Fruit fly (Drosophila melanogaster): Measurements from ENCODE around the gene CG13837.

The CG13837 gene

DNA sequence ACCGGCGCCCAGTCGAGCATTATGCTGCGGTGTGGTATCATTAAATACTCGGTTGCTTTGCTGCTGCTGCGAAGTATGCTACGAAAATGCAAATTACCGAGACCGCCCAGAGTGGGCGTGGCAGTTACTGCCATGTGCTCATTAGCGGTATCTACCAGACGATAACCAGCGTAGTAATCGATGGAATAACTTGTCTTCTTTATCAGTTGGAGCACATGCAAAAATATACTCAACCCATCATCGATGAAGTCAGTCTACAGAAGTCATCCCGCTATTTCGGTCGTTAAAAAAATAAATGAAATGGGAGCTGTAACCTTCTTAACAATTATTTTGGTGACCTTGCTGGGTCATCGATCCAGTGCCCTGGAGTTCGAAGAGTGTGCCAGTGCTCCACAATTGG lies at the start of gene CG13837:
CG13837 (plus strand) TSS at position 301 of the 400 bp plus-strand sequence.
- TF ChIP-seq CG17801 (GFP tag; optimal IDR thresholded peaks at IDR 0.05; ENCODE audit: partially characterized antibody), result no peak

DNA sequence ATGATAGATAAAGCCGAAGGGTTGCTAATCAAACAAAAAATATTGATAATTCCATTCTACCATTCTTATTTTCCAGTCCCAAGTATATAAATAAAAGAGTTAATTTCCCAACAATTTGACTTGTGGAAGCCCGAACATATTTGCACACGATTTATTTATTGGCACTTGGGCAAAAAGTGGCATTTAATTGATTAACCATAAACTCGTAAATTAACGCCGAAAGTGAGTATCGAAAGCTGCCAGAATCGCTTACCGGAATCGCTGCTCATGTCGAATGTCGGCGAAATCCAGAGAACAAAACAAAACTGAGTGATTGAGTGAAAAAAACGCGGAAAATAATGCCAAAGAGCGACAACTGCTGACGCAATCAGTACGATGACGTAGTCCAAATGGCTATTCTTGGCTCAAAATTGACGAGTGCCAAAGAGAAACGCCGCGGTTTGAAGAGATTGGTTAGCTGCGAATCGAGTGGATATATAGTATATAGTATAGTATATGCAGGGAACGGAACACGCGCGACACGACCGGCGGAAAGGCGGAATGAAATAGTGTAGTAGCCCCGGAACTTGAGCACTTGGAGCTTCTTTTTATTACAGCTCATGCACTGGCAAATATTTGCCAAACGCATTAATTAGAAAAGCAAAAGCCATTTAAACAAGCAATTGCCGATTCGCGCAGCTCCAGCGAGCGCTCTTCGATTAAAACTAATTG lies 45.7 kb upstream of the CG13837 start, which contains the start of gene Nha2:
Nha2 (minus strand) TSS at position 617 of the 711 bp plus-strand sequence.
- TF ChIP-seq CG17801 (GFP tag; optimal IDR thresholded peaks at IDR 0.05; ENCODE audit: partially characterized antibody), result no peak

DNA sequence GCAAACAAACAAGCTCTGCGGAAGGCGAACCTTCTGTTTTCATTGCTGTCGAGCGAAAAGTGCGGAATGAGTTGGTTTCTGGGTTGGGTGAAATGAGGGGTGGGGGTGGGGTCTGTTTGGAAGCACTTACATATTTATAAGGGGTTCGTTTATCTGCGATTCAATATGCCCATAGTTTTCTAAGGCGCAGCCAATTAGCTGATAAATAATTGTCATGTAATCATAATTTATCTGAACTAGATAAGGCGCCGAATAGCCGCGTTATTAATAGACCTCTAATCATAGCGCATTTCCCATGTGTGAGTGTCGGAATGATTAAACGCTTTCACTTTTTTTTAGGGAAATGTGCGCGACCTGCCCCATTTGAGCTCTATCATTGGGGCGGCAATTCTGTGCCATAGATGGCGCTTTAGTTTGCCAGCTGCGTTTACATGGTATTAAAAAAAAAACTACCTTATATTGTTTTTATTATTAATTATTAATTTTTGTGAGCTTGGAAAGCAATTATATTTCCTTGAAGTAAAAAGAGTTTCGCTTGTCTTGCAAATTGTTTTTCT lies 45.1 kb upstream of the CG13837 start:
- TF ChIP-seq CG17801 (GFP tag; optimal IDR thresholded peaks at IDR 0.05; ENCODE audit: partially characterized antibody), result no peak

DNA sequence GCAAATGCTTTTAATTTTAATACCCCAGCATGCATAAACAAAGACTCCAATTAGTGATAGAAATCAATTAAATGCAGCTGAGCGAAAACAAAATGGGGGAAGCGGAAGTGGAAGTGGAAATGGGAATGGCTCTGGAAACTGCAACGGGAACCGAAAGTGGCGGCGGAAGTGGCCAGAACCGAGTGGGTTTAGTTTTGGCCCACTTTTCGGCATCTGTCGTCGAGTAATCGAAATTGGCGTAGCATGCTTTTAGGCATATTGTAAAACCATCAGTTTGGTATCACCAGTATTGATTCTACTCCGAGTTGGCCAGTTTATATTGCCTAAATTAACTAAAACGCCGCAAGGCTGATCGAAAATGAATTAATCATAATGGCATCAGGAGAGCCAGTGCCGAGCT lies 39.6 kb upstream of the CG13837 start:
- TF ChIP-seq CG17801 (GFP tag; optimal IDR thresholded peaks at IDR 0.05; ENCODE audit: partially characterized antibody), result no peak

DNA sequence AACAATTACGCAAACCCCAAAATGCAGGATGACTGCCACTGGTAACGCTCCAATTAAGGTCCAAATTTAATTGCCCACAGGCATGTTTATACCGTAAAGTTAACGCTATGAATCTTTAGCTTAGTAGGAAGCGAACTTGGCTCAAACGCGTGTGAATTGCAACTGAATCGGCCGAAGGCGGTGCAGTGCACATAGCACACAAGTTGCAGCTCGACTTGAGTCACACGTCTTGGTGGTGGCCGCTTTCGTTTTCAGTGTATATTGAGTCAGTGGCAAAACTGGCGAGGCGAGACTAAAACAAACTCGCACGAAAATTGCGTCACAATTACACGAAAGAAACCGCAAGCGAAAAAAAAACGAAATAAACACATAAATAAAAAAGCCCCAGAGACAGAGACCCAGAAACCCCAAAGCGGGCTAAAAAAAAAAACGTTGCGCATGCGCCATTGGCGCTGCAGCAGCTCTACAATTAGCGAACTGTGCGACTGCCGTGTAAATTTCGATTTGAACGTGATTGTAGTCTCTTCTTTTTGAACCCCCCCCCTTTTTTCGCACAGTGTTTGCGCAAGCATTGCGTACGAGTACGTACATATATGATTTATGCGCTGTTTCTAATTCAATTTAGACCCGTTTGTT lies 34.2 kb upstream of the CG13837 start:
- no peak for TF ChIP-seq CG17801 (GFP tag; optimal IDR thresholded peaks at IDR 0.05; ENCODE audit: partially characterized antibody)

DNA sequence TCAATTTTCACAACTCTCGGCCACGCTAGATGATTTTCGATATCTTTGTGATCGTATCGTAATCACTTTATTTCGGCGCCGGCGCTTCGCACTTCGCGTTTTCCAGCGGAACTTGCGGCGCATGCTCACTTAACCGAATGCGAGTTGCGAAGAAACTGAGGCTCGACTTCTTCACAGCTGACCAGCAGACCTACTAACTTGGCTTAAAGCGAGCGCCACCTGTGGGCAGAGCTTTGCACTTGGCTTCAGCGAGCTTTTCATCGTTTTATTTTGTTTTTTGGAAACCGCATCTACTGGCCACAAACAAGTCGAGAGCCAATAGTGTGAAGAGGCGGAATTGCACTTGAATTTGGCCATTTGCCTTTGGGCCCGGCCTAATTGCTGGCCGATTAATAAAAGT lies 33.4 kb upstream of the CG13837 start, which contains the start of gene CG34375:
CG34375 (minus strand) TSS at position 157 of the 400 bp plus-strand sequence.
- no peak for TF ChIP-seq CG17801 (GFP tag; optimal IDR thresholded peaks at IDR 0.05; ENCODE audit: partially characterized antibody)

DNA sequence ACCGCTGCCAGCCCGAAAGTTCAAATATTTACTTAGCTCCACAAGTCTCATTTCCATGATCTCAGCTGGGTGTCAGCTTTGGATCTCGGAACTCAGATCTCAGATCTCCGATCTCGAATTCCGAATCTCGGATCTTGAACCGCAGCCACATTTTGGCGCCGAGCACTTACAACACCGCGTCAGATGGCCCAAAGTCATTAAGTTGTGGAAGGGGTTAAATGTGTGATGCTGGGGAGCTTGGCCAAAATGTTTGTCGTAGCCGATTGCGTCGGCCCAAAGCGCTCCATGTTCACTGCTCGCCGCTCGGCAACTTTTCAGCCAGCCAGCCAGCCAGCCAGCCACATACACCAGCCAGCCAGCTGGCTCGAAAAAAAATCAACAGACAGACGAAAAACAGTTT lies 31.8 kb upstream of the CG13837 start, which contains the start of gene CG6688:
CG6688 (plus strand) TSS at position 396 of the 400 bp plus-strand sequence.
- TF ChIP-seq CG17801 (GFP tag; optimal IDR thresholded peaks at IDR 0.05; ENCODE audit: partially characterized antibody), result no peak

DNA sequence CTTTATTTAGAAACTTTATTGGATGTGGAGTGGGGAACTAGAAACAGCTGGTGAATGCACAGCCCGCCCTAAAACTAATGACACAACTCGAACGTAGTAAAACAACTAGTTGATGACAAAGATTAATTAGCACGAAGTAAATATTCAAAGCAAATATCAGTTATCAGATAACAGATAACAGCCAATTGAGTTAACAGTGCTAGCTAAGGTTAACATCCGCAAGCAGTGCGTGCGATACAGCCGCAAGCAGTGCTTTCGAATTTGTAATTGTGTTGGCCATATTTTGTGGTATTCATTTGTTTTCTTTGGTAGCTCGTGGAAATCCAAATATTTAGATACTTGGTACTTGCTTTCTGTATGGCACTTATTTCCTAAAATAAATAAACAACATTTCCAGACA lies 30.3 kb upstream of the CG13837 start:
- TF ChIP-seq CG17801 (GFP tag; optimal IDR thresholded peaks at IDR 0.05; ENCODE audit: partially characterized antibody), result no peak

DNA sequence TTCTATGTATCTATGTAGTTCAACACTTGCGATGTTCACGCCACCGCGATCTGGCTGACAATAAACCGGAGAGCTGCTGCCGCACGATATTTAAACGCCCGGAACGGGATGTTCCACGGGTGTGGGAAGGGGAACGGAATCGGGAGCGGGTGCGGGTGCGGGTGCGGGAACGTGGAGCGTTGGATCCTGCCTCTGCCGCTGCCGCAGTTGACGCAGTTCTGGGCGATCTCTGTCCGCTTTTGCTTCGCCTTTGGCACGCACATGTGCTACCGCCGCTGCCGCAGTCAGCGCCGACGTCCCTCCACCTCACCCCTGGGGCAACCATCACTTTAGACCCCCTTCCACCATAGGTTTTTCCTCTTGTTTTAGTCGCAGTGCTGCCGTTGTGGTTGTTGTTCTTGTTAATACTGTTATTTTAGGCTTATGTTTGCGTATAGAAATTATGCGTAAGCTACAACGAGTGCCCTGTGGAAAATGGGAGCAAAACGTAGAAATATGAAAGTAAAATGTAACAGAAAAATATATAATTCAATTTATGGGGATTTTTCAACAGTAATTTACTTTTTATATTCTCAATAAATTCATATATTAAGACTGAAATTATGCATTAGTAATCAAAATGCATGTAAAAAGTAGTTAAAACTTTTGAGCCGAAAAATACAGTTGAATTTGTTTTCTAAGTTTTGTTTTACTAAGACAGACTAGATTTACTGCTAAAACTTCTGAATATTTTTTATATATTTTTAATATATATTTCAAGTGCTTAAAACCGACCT lies 16.9 kb upstream of the CG13837 start, which contains the start of gene lmd:
lmd (minus strand) TSS at position 62 of the 776 bp plus-strand sequence.
- no peak for TF ChIP-seq CG17801 (GFP tag; optimal IDR thresholded peaks at IDR 0.05; ENCODE audit: partially characterized antibody)

DNA sequence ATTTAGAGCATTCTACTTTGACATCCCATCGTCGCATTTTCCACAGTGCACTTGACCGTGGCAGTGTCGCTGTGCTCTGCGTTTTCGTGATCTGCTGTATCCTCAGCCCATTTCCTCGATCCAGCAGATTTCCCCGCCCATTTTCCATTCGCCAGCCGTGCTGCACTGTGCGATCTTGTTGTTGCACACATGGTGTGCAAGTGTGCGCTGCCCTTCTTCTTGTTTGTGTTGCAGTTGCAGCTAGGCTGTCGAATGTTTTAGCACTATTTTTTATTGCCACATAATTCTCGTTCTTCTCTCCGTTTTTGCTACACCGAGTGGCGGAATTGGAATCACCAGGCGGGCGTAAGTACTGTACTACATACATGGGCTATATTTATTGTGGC lies 16.4 kb upstream of the CG13837 start:
- no peak for TF ChIP-seq CG17801 (GFP tag; optimal IDR thresholded peaks at IDR 0.05; ENCODE audit: partially characterized antibody)

DNA sequence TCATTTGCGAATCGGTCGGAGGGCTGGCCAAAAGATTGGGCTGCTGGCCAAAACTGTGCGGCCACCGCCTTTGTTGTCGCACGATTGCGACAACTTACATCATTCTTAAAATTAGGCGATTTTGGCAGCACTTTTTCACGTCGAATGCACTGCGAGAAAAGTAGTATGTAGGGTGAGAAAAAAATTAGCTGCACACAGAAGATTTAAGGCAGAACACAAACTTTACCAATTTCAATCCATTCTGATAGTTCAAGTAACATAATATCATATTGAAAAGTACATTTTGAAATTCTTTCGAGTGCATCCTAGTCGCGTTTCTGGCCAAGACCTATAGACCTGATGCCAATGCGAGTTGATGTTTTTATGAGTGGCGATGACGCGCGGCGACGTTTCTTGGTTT lies 15.3 kb upstream of the CG13837 start:
- no peak for TF ChIP-seq CG17801 (GFP tag; optimal IDR thresholded peaks at IDR 0.05; ENCODE audit: partially characterized antibody)

DNA sequence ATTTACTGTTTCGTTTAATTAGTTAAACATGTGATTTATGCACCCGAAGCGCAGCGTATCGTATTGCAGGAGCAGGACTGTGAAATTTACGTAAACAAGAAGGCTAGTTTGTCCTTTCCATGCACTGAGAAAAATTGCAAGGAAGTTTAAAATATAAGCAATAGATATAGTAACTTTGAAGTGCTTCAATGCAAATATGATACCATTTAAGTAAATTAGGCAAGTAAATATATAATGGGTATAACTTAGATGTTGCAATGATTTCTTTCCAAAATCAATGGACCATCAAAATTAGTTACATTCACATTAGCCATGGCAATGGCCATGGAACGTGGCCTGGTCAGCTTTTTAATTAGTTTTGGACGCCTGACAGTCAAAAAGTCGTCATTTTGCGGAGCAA lies 12.9 kb upstream of the CG13837 start:
- no peak for TF ChIP-seq CG17801 (GFP tag; optimal IDR thresholded peaks at IDR 0.05; ENCODE audit: partially characterized antibody)

DNA sequence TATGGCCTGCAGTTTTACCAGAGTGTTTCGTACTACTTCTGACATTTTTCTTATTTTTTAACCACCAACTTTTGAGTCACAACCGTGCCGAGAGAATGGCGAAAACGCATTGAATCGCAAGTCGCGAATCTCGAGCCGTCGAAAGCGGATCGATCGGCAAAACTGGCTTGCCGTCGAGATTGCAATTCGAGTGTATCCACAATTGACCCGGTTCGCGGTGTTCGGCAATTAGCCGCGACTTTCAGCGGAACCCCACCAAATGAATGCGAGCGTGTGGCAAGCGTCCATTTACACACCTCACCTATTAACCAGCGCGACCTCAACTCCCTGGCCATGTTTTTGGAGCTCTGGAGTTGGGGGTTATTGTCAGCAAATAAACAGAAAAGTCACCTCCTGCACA lies 8.3 kb upstream of the CG13837 start, which contains the start of gene CG13833:
CG13833 (minus strand) TSS at position 101 of the 400 bp plus-strand sequence.
- TF ChIP-seq CG17801 (GFP tag; optimal IDR thresholded peaks at IDR 0.05; ENCODE audit: partially characterized antibody), result no peak

DNA sequence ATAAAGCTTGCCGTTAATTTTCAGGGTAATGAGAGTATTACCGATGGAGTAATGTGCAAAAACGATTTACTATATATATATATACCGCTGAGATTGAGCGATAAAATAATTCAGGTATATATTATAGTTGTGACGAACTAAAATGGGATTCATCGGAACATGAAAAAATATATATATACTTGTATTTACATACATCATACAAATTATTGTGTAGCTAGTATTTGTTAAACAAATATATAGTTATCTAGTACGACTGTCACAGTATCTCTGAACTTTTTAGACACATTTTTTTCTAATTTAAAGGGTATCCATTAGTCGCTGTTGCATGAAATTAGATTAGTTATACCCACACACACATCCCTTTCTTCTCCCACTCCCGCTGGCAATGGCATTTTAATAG lies 7.5 kb upstream of the CG13837 start:
- no peak for TF ChIP-seq CG17801 (GFP tag; optimal IDR thresholded peaks at IDR 0.05; ENCODE audit: partially characterized antibody)

DNA sequence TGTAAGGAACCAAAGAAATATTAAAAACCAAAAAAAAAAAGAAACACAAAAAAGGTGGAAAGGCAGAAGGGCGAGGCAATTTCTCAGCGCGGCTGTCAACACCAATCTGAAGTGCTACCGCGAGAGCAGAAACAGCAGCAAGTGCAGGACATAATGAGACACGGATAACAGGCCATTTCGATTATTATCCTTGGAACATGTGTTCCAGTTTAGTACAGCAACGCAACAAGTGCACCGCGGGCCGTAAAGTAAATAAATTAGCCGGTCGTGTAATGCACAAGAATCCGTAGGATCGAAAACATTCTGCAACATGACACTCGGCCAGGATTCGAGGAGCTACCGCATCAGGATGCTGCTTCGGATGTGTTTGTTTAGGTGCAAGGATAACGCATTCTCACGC lies 5.7 kb upstream of the CG13837 start:
- no peak for TF ChIP-seq CG17801 (GFP tag; optimal IDR thresholded peaks at IDR 0.05; ENCODE audit: partially characterized antibody)

Measured in ovary, adult (tissue).